Fruit fly (Drosophila melanogaster) whole organism: Measurements from ENCODE around the gene CG4691.

Experiments used
- CG8478 ChIP-seq: fragments of >200 bp; optimal IDR thresholded peaks from 2 replicates; lab custom pipeline; 2018; ENCODE audit warnings: inconsistent platforms
- Dll ChIP-seq: fragments of >200 bp; optimal IDR thresholded peaks from 2 replicates; lab custom pipeline; 2017
- EcR ChIP-seq, 2 experiments: fragments of >200 bp; optimal IDR thresholded peaks; 2 replicates each; lab custom pipeline; 2017; ENCODE audit warnings: missing biosample characterization in 2 of 2, missing genetic modification characterization in 2 of 2, missing genetic modification reagents in 2 of 2
- pan ChIP-seq: fragments of >200 bp; optimal IDR thresholded peaks from 2 replicates; lab custom pipeline; 2017
- psq ChIP-seq: fragments of >200 bp; optimal IDR thresholded peaks from 2 replicates; lab custom pipeline; 2017
- usp ChIP-seq: fragments of >200 bp; optimal IDR thresholded peaks from 2 replicates; lab custom pipeline; 2017; ENCODE audit warnings: missing biosample characterization, missing genetic modification characterization, mixed read lengths

Gene CG4691

dm6 chr2L:14762465-14762864 lies 1.9 kb downstream of the CG4691 start, which contains the start of gene CSN1a:
Gene CSN1a (plus strand): TSS chr2L:14762765.
- TF ChIP-seq Dll (no peak), EcR (GFP tag; optimal IDR thresholded peaks at IDR 0.05; lab: Kevin White, UChicago) (no peak), CG8478 (lab: Kevin White, UChicago) (no peak), psq (no peak), pan (lab: Kevin White, UChicago) (no peak), usp (no peak)

DNA sequence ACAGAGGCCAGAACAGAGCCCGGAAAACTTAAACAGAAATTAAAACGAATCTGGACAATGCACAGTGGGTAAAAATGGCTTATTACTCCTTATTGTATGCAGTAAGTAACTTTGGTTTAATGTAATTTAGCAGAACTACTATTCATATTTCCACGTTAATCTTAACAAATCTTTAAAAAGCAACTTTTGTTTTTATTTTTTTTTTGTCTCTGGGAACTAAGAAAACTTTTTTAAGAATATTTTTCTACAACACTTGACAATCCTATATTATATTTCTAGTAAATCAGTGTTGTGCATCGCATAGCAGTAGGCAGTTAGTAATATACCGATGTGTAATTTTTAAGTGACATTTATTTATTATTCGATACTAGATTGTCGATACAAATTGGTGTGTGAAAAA lies 5.0 kb downstream of the CG4691 start, which contains the start of gene CG4701:
TSS of gene CG4701 (plus strand) at position 301 of the 400 bp plus-strand sequence.
- no peak for TF ChIP-seq CG8478 (lab: Kevin White, UChicago)
- TF ChIP-seq usp, result no peak

dm6 chr2L:14774713-14775112 lies 14.1 kb downstream of the CG4691 start, which contains the start of gene CG4650:
Gene CG4650 (minus strand): TSS chr2L:14774981.
- TF ChIP-seq pan (lab: Kevin White, UChicago) (no peak), CG8478 (lab: Kevin White, UChicago) (no peak), Dll (no peak), EcR (GFP tag; optimal IDR thresholded peaks at IDR 0.05; lab: Kevin White, UChicago) (no peak), usp (no peak), psq (no peak)

- TF ChIP-seq usp (no peak), CG8478 (lab: Kevin White, UChicago) (no peak), psq (no peak)
Measured at dm6 chr2L:14784498-14784897, 23.9 kb downstream of the CG4691 start, which contains the start of gene CG18636. Gene CG18636 (minus strand): TSS chr2L:14784598.

DNA sequence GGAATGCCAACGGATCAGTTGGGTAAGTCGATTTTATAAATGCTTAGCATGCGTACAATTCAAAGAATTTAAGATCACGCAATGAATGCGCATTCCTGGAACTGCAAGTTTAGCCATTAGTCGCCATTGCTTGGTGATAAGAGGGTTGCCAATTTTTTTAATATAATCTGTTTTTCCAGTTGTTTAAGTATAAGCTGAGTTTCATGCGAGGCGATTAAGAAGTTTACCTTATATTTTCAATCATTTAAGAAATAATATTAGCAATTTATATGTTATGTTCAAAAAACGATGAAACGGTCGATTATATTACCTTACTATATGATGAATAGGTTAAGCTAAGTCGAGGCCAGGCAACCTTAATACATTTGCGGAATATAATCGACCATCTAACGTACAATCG lies 36.0 kb downstream of the CG4691 start, which contains the start of gene CG18420:
TSS of gene CG18420 (minus strand) at position 101 of the 400 bp plus-strand sequence.
- TF ChIP-seq usp (no peak), CG8478 (lab: Kevin White, UChicago) (no peak), EcR (GFP tag; optimal IDR thresholded peaks at IDR 0.05; lab: Kevin White, UChicago) (no peak), psq (no peak), Dll (no peak), pan (lab: Kevin White, UChicago) (no peak)

DNA sequence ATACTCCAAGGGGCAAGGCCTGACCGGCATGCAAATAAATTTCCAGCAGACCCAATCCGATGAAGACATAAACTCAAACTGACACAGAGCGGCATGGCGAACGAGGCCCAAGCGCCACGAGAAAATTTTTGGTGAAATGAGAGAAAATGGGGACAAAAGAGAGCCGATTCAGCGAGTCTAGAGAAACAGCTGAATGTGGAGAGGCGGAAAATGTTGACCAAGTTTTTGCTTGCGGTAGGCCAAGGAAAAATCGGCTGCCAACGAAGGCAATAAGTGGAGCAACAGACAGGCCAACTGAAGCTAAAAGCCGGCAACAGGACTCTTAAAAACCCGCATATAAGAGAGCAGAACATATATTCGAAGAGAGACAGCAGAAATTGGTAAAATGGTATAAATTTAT lies 37.0 kb downstream of the CG4691 start:
- TF ChIP-seq EcR (GFP tag; optimal IDR thresholded peaks at IDR 0.05; lab: Kevin White, UChicago) (no peak), Dll (no peak), psq (no peak), pan (lab: Kevin White, UChicago) (no peak), CG8478 (lab: Kevin White, UChicago) (no peak)

DNA sequence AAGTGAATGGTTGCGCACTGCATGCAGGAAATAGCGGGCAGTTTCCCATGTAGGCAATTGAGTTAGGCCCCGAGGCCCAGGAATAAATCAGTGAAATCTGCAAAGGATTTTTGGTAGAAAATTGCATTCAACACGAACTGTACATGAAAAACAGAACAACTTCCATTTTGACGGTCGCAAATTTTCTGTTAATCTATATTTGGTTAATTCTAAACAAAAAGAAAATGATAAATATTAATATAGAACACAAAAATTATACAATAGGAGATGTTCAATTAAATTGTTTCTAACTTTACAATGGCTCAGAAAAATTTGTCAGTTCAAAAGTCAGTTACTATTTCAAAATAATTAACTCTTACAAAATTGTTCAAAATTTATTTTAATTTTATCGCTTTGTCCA lies 41.5 kb downstream of the CG4691 start, which contains the start of gene CG33308:
TSS of gene CG33308 (plus strand) at position 301 of the 400 bp plus-strand sequence.
- TF ChIP-seq pan (lab: Kevin White, UChicago) (no peak), CG8478 (lab: Kevin White, UChicago) (no peak), Dll (no peak), EcR (GFP tag; optimal IDR thresholded peaks at IDR 0.05; lab: Kevin White, UChicago) (no peak), psq (no peak), usp (no peak)

DNA sequence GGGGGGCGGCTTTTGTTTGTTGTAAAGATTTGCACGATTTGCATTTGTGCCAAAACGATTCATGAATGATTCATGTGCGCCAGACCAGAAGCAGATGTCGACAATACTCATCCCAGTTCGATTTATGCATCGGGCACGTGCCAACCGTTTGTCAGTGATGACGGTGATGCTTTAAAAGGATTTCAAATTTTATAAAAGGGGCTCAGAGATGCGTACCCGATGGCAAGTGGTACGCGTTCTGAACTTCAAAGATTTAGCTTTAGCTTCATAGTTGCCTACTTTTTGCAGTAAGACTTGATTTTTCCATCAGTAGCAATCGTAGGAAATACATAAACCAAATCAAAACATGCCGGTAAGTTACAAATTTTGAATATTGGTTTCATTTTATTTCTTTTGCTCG lies 49.9 kb downstream of the CG4691 start, which contains the start of gene CG33309:
TSS of gene CG33309 (plus strand) at position 301 of the 400 bp plus-strand sequence.
- TF ChIP-seq psq (no peak), usp (no peak), EcR (GFP tag; optimal IDR thresholded peaks at IDR 0.05; lab: Kevin White, UChicago) (no peak), CG8478 (lab: Kevin White, UChicago) (no peak), Dll (no peak), pan (lab: Kevin White, UChicago) (no peak)
